ENCODE assay signal across 2 worm cellular contexts in genomic region chrIII:7996353-7996752, ce11.
TF ChIP-seq lines count a peak whose summit lies in the region.

Gene npr-17 (minus strand): TSS chrIII:7996453.

TF ChIP-seq in whole organism, L1 larva, 84 proteins besides CTCF, POLR2A, EP300 and RAD21:
- TF ChIP-seq dsc-1 (tag; optimal IDR thresholded peaks at IDR 0.05; lab: Kevin White, UChicago) (peak; percentile 43), alr-1 (tag; optimal IDR thresholded peaks at IDR 0.05; lab: Kevin White, UChicago; ENCODE audit: borderline replicate concordance) (no peak)

TF ChIP-seq in whole organism, L4 larva, 104 proteins besides CTCF, POLR2A, EP300 and RAD21:
- TF ChIP-seq aha-1 (tag; lab: Kevin White, UChicago) = peak; percentile 50
- TF ChIP-seq zfp-3 (GFP tag; conservative IDR thresholded peaks at IDR 0.05; lab: Robert Waterston, UW) = no peak
- TF ChIP-seq mxl-3 (GFP tag; optimal IDR thresholded peaks at IDR 0.05; lab: Kevin White, UChicago) = no peak
TF ChIP-seq in whole organism, L4 larva: peak in this region for 1.

Comparison
In these comparisons a context has a peak if more than half of its experiments do, and no peak if none do; other contexts are left out.
1. Of the 29 proteins assayed by ChIP-seq in both whole organism, L4 larva and whole organism, L1 larva: peak only in whole organism, L4 larva: aha-1; only in whole organism, L1 larva: none; in both: none; in neither: 28.